Worm (Caenorhabditis elegans) whole organism, L3 larva: Measurements from ENCODE around the gene gst-31.
A peak's percentile ranks its signal among the peaks of the same experiment; 100 is the strongest.

Experiments
- R02D3.7 ChIP-seq: fragments of 150-350 bp; optimal IDR thresholded peaks from 2 replicates; lab custom pipeline; 2014; ENCODE audit warnings: missing biosample characterization, missing genetic modification characterization
- aly-2 ChIP-seq: fragments of 150-350 bp; optimal IDR thresholded peaks from 2 replicates; lab custom pipeline; 2014; ENCODE audit warnings: missing biosample characterization, missing genetic modification characterization
- ama-1 ChIP-seq: fragments of 150-350 bp; optimal IDR thresholded peaks from 2 replicates; lab custom pipeline; 2018
- ceh-82 ChIP-seq: fragments of 150-350 bp; optimal IDR thresholded peaks from 2 replicates; lab custom pipeline; 2014; ENCODE audit warnings: missing biosample characterization, missing genetic modification characterization
- ceh-9 ChIP-seq: sonication (generic microtip); optimal IDR thresholded peaks from 2 replicates; lab custom pipeline; 2018; ENCODE audit warnings: missing biosample characterization, missing genetic modification characterization
- elt-1 ChIP-seq: fragments of 150-350 bp; optimal IDR thresholded peaks from 2 replicates; lab custom pipeline; 2014; ENCODE audit warnings: missing biosample characterization, missing genetic modification characterization
- elt-2 ChIP-seq: sonication (generic microtip); optimal IDR thresholded peaks from 2 replicates; lab custom pipeline; 2016; ENCODE audit warnings: missing genetic modification reagents, mild to moderate bottlenecking, missing genetic modification characterization, missing compliant biosample characterization
- elt-3 ChIP-seq, 3 experiments: fragments of 150-350 bp in 1 of 3; sonication (generic microtip) in 2 of 3; optimal IDR thresholded peaks; 2 replicates in 2 of 3; 4 replicates in 1 of 3; lab custom pipeline; 2014 to 2017; ENCODE audit warnings: missing biosample characterization in 3 of 3, missing genetic modification characterization in 3 of 3
- fkh-10 ChIP-seq: sonication (generic microtip); optimal IDR thresholded peaks from 2 replicates; lab custom pipeline; 2017; ENCODE audit warnings: missing biosample characterization, missing genetic modification reagents, missing genetic modification characterization
- fkh-2 ChIP-seq: fragments of 150-350 bp; optimal IDR thresholded peaks from 2 replicates; lab custom pipeline; 2014; ENCODE audit warnings: missing biosample characterization, missing genetic modification reagents, missing genetic modification characterization
- fos-1 ChIP-seq: fragments of 150-350 bp; optimal IDR thresholded peaks from 2 replicates; lab custom pipeline; 2014; ENCODE audit warnings: missing biosample characterization, missing genetic modification characterization
- hmg-11 ChIP-seq: sonication (generic microtip); optimal IDR thresholded peaks from 2 replicates; lab custom pipeline; 2016; ENCODE audit warnings: missing genetic modification characterization, missing compliant biosample characterization
- lin-15B ChIP-seq: fragments of 150-350 bp; optimal IDR thresholded peaks from 2 replicates; lab custom pipeline; 2014; ENCODE audit warnings: missing biosample characterization, missing genetic modification characterization
- lsy-12 ChIP-seq: sonication (generic microtip); optimal IDR thresholded peaks from 2 replicates; lab custom pipeline; 2016; ENCODE audit warnings: mild to moderate bottlenecking, missing genetic modification characterization, missing compliant biosample characterization
- mdl-1 ChIP-seq: fragments of 150-350 bp; optimal IDR thresholded peaks from 2 replicates; lab custom pipeline; 2014; ENCODE audit warnings: missing biosample characterization, missing genetic modification characterization
- mml-1 ChIP-seq: fragments of 150-350 bp; sonication (generic microtip); optimal IDR thresholded peaks from 3 replicates; lab custom pipeline; 2014; ENCODE audit warnings: missing biosample characterization, missing genetic modification characterization
- nfya-1 ChIP-seq: sonication (generic microtip); optimal IDR thresholded peaks from 2 replicates; lab custom pipeline; 2017; ENCODE audit warnings: missing genetic modification characterization, mild to moderate bottlenecking, missing compliant biosample characterization, antibody characterized with exemption, moderate library complexity; ENCODE audit not compliant: insufficient read depth
- nhr-12 ChIP-seq: fragments of 150-350 bp; optimal IDR thresholded peaks from 2 replicates; lab custom pipeline; 2014; ENCODE audit warnings: missing biosample characterization, missing genetic modification characterization
- nhr-23 ChIP-seq: fragments of 150-350 bp; optimal IDR thresholded peaks from 2 replicates; lab custom pipeline; 2014; ENCODE audit warnings: missing biosample characterization, missing genetic modification reagents, missing genetic modification characterization
- nhr-237 ChIP-seq: fragments of 150-350 bp; optimal IDR thresholded peaks from 2 replicates; lab custom pipeline; 2014; ENCODE audit warnings: missing biosample characterization, missing genetic modification characterization
- nhr-25 ChIP-seq: sonication (generic microtip); optimal IDR thresholded peaks from 2 replicates; lab custom pipeline; 2017; ENCODE audit warnings: missing biosample characterization, missing genetic modification characterization
- nhr-43 ChIP-seq: sonication (generic microtip); optimal IDR thresholded peaks from 2 replicates; lab custom pipeline; 2016; ENCODE audit warnings: mild to moderate bottlenecking, missing genetic modification characterization, missing compliant biosample characterization; ENCODE audit not compliant: poor library complexity, severe bottlenecking
- nhr-76 ChIP-seq: fragments of 150-350 bp; sonication (generic microtip); optimal IDR thresholded peaks from 5 replicates; lab custom pipeline; 2014; ENCODE audit warnings: missing biosample characterization, missing genetic modification characterization
- nhr-77 ChIP-seq: fragments of 150-350 bp; optimal IDR thresholded peaks from 2 replicates; lab custom pipeline; 2014; ENCODE audit warnings: missing biosample characterization, missing genetic modification characterization
- pha-4 ChIP-seq: fragments of 150-350 bp; optimal IDR thresholded peaks from 2 replicates; lab custom pipeline; 2014; ENCODE audit warnings: missing biosample characterization, missing genetic modification reagents, missing genetic modification characterization
- sea-2 ChIP-seq: fragments of 150-350 bp; sonication (generic microtip); optimal IDR thresholded peaks from 4 replicates; lab custom pipeline; 2014; ENCODE audit warnings: missing biosample characterization, missing genetic modification reagents, missing genetic modification characterization
- tbx-2 ChIP-seq: sonication (generic microtip); optimal IDR thresholded peaks from 2 replicates; lab custom pipeline; 2016; ENCODE audit warnings: mild to moderate bottlenecking, missing genetic modification characterization, missing compliant biosample characterization
- unc-62 ChIP-seq: fragments of 150-350 bp; sonication (generic microtip); optimal IDR thresholded peaks from 4 replicates; lab custom pipeline; 2014; ENCODE audit warnings: missing biosample characterization, missing genetic modification reagents, missing genetic modification characterization
- zag-1 ChIP-seq: fragments of 150-350 bp; optimal IDR thresholded peaks from 2 replicates; lab custom pipeline; 2014; ENCODE audit warnings: missing biosample characterization, missing genetic modification characterization
- ztf-11 ChIP-seq: fragments of 150-350 bp; optimal IDR thresholded peaks from 2 replicates; lab custom pipeline; 2014; ENCODE audit warnings: missing biosample characterization, missing genetic modification characterization
- ztf-4 ChIP-seq: fragments of 150-350 bp; optimal IDR thresholded peaks from 2 replicates; lab custom pipeline; 2014; ENCODE audit warnings: missing biosample characterization, missing genetic modification characterization

The gst-31 gene

DNA sequence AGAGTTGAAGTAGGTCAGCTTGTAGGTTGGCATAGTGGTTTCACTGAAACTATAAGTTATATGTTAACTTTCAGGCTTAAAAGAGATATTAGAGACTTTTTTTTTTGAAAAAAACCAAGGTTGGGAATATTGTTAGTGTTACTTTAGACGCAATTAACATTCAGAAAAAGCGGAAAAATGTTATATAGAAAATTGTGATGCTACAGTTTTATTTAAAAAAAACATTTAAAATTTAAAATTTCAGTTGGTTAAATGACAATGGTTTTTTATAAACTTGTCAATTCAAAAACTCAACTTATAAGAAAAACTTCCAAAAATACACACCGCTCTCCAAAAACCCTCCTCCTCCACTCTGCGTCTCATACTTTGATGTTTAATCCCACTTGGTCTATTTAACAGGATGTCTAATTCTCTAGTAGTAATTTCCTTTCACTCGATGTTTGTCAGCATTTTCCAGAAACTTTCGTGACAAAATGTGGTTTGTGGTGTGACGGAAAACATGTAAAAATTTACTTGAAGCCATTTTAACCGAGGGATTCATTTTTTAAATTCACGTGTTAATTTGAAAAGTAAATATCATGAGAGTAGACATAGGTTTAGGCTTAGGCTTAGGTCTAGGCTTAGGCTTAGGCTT lies at the start of gene gst-31:
gst-31 (minus strand) TSS at position 51 of the 634 bp plus-strand sequence.
- TF ChIP-seq nhr-23 (tag; lab: Kevin White, UChicago) (no peak), mdl-1 (no peak), zag-1 (tag; lab: Kevin White, UChicago) (no peak), fkh-2 (tag; lab: Kevin White, UChicago) (no peak)

- no peak for TF ChIP-seq sea-2
- no peak for TF ChIP-seq elt-1 (tag; lab: Kevin White, UChicago)
- no peak for TF ChIP-seq zag-1 (tag; lab: Kevin White, UChicago)
- TF ChIP-seq R02D3.7 (tag; lab: Kevin White, UChicago): no peak
- no peak for TF ChIP-seq ztf-4
- no peak for TF ChIP-seq mdl-1
- no peak for TF ChIP-seq pha-4 (tag; lab: Kevin White, UChicago)
- TF ChIP-seq lsy-12: no peak
- TF ChIP-seq ztf-11 (tag; lab: Kevin White, UChicago): no peak
- no peak for TF ChIP-seq ama-1
- TF ChIP-seq nhr-77 (tag; lab: Kevin White, UChicago): no peak
- no peak for TF ChIP-seq nhr-12 (tag; lab: Kevin White, UChicago)
- TF ChIP-seq nhr-43 (tag; lab: Kevin White, UChicago): no peak
- no peak for TF ChIP-seq tbx-2 (tag; lab: Kevin White, UChicago)
- TF ChIP-seq nhr-76 (tag; lab: Kevin White, UChicago): no peak
- no peak for TF ChIP-seq mml-1 (tag; lab: Kevin White, UChicago)
- no peak for TF ChIP-seq nfya-1 (tag; lab: Kevin White, UChicago)
- TF ChIP-seq fkh-2 (tag; lab: Kevin White, UChicago): no peak
- TF ChIP-seq aly-2 (tag; lab: Kevin White, UChicago): no peak
These were observed 45.4 kb upstream of the gst-31 start for ce11 chrII:15220116-15220515.

- TF ChIP-seq ceh-9 (no peak), pha-4 (tag; lab: Kevin White, UChicago) (peak; percentile 65)
These were observed 44.3 kb upstream of the gst-31 start for ce11 chrII:15219033-15219432.

DNA sequence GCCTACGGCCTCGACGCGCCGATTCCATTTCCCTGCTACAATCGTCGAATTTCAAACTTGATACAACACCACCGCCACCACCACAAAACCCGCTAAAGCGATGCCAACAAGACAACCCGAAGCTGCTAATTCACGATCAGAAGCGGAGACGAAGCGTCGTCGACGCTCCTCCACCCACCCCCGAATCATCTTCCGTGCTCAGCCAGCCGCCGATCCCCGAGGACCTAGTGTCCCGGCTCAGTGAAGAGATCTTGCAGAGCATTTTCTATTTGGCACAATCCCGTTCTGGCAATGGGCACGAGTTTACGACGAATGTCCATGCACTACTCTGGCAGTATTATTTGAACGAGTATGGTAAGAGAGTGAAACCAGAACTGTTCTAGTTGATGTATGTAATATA lies 43.8 kb upstream of the gst-31 start:
- TF ChIP-seq fkh-10 (GFP tag; lab: Kevin White, UChicago) (no peak), elt-1 (tag; lab: Kevin White, UChicago) (no peak), mdl-1 (no peak), ztf-11 (tag; lab: Kevin White, UChicago) (no peak), nhr-25 (tag; lab: Kevin White, UChicago) (no peak), nfya-1 (tag; lab: Kevin White, UChicago) (no peak), nhr-43 (tag; lab: Kevin White, UChicago) (no peak), lin-15B (tag; lab: Kevin White, UChicago) (no peak), elt-2 (no peak)
- TF ChIP-seq, all 47 proteins: peak for 0

ce11 chrII:15217949-15218348 lies 43.2 kb upstream of the gst-31 start:
- TF ChIP-seq fos-1 (tag; lab: Kevin White, UChicago): no peak
- TF ChIP-seq ceh-82 (tag; lab: Kevin White, UChicago): no peak
- TF ChIP-seq tbx-2 (tag; lab: Kevin White, UChicago): no peak
- TF ChIP-seq nhr-237 (tag; lab: Kevin White, UChicago): no peak
- TF ChIP-seq lin-15B (tag; lab: Kevin White, UChicago): no peak
- TF ChIP-seq nhr-76 (tag; lab: Kevin White, UChicago): no peak
- no peak for TF ChIP-seq hmg-11 (tag; lab: Kevin White, UChicago)
- no peak for TF ChIP-seq aly-2 (tag; lab: Kevin White, UChicago)
- TF ChIP-seq unc-62 (GFP tag; lab: Kevin White, UChicago): no peak
- peak; percentile 3 for TF ChIP-seq nhr-25 (tag; lab: Kevin White, UChicago)
- TF ChIP-seq nhr-43 (tag; lab: Kevin White, UChicago): peak; percentile 18

DNA sequence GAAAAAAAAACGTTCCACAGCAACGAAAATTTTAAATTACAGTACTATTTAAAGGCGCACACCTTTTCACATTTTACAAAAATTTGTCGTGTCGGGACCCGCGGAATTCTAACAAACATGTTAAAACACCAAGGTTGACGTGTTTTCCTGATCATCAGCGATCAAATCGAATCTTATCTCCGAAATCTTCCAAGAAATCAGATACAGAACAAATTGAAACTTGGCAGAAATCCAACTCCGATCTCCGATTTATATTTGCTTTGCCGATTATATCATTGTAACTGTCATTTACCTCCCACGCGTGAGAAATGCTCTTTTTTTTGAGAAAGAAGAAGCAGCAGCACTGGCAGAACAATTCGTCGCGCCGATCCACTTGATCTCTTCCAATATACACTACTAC lies 39.0 kb upstream of the gst-31 start:
- TF ChIP-seq nhr-23 (tag; lab: Kevin White, UChicago): peak; percentile 45
- peak; percentile 96 for TF ChIP-seq elt-1 (tag; lab: Kevin White, UChicago)
- no peak for TF ChIP-seq fkh-10 (GFP tag; lab: Kevin White, UChicago)
- no peak for TF ChIP-seq elt-3 (tag; optimal IDR thresholded peaks at IDR 0.05; lab: Kevin White, UChicago)
- TF ChIP-seq fkh-2 (tag; lab: Kevin White, UChicago): no peak
- TF ChIP-seq, all 47 proteins: peak for 2
